Worm (Caenorhabditis elegans) whole organism, L1 larva: ENCODE measurements around the gene clec-230.

ENCODE experiments used
- C04F5.9 ChIP-seq: sonication (generic microtip); optimal IDR thresholded peaks from 2 replicates; lab custom pipeline; 2016; ENCODE audit warnings: missing genetic modification characterization, missing compliant biosample characterization
- Y116A8C.19 ChIP-seq: sonication (generic microtip); optimal IDR thresholded peaks from 2 replicates; lab custom pipeline; 2016; ENCODE audit warnings: missing compliant biosample characterization, missing genetic modification characterization, borderline replicate concordance
- aha-1 ChIP-seq: fragments of 150-350 bp; optimal IDR thresholded peaks from 2 replicates; lab custom pipeline; 2014; ENCODE audit warnings: missing biosample characterization, missing genetic modification characterization
- alr-1 ChIP-seq: fragments of 200-800 bp; sonication (Bioruptor generic); optimal IDR thresholded peaks from 2 replicates; lab custom pipeline; 2018; ENCODE audit warnings: borderline replicate concordance, mild to moderate bottlenecking, missing genetic modification characterization, missing compliant biosample characterization
- aly-2 ChIP-seq: fragments of 150-350 bp; optimal IDR thresholded peaks from 2 replicates; lab custom pipeline; 2014; ENCODE audit warnings: missing biosample characterization, missing genetic modification characterization
- ama-1 ChIP-seq: fragments of 150-350 bp; optimal IDR thresholded peaks from 2 replicates; lab custom pipeline; 2014
- blmp-1 ChIP-seq: fragments of 150-350 bp; optimal IDR thresholded peaks from 2 replicates; lab custom pipeline; 2014; ENCODE audit warnings: missing biosample characterization, missing genetic modification characterization
- ceh-63 ChIP-seq: fragments of 200-800 bp; sonication (Bioruptor generic); optimal IDR thresholded peaks from 2 replicates; lab custom pipeline; 2018; ENCODE audit warnings: mild to moderate bottlenecking, missing genetic modification characterization, missing compliant biosample characterization
- ceh-8 ChIP-seq: fragments of 200-800 bp; sonication (Bioruptor generic); optimal IDR thresholded peaks from 2 replicates; lab custom pipeline; 2018; ENCODE audit warnings: mild to moderate bottlenecking, missing genetic modification characterization, moderate library complexity, missing compliant biosample characterization
- ceh-82 ChIP-seq, 3 experiments: fragments of 150-350 bp in 1 of 3; sonication (generic microtip) in 2 of 3; optimal IDR thresholded peaks; 2 replicates each; lab custom pipeline; 2014 to 2017; ENCODE audit warnings: missing biosample characterization in 3 of 3, missing genetic modification characterization in 3 of 3
- ces-1 ChIP-seq: fragments of 150-350 bp; optimal IDR thresholded peaks from 2 replicates; lab custom pipeline; 2014; ENCODE audit warnings: missing biosample characterization, missing genetic modification reagents, missing genetic modification characterization
- dpl-1 ChIP-seq, 3 experiments: fragments of 150-350 bp in 2 of 3; sonication (generic microtip) in 1 of 3; optimal IDR thresholded peaks; 2 replicates each; lab custom pipeline; 2014 to 2017; ENCODE audit warnings: missing biosample characterization in 3 of 3, missing genetic modification characterization in 3 of 3, missing genetic modification reagents in 3 of 3
- efl-1 ChIP-seq, 4 experiments: fragments of 150-350 bp; optimal IDR thresholded peaks in 3 of 4; peaks in 1 of 4; 1 replicate in 1 of 4; 2 replicates in 3 of 4; lab custom pipeline; 2014; ENCODE audit warnings: missing biosample characterization in 2 of 4, missing genetic modification characterization in 2 of 4, missing genetic modification reagents in 2 of 4
- efl-3 ChIP-seq: fragments of 200-800 bp; sonication (Bioruptor generic); optimal IDR thresholded peaks from 2 replicates; lab custom pipeline; 2018; ENCODE audit warnings: mild to moderate bottlenecking, missing genetic modification characterization, missing compliant biosample characterization
- egl-13 ChIP-seq: sonication (generic microtip); optimal IDR thresholded peaks from 2 replicates; lab custom pipeline; 2016; ENCODE audit warnings: missing genotype, missing genetic modification reagents, missing genetic modification characterization, missing compliant biosample characterization
- ets-5 ChIP-seq: fragments of 200-800 bp; sonication (Bioruptor generic); IDR thresholded peaks from 2 replicates; pipeline ENCODE4 v1.3.6; 2022; ENCODE audit warnings: missing genetic modification characterization, missing compliant biosample characterization
- fkh-4 ChIP-seq: sonication (generic microtip); optimal IDR thresholded peaks from 2 replicates; lab custom pipeline; 2016; ENCODE audit warnings: missing compliant biosample characterization, missing genetic modification characterization, borderline replicate concordance
- hlh-17 ChIP-seq: fragments of 200-800 bp; sonication (Bioruptor generic); optimal IDR thresholded peaks from 2 replicates; lab custom pipeline; 2018; ENCODE audit warnings: missing genetic modification characterization, mild to moderate bottlenecking, missing compliant biosample characterization, moderate library complexity, borderline replicate concordance
- isw-1 ChIP-seq: fragments of 200-800 bp; sonication (Bioruptor generic); IDR thresholded peaks from 2 replicates; pipeline ENCODE4 v1.3.6; 2022; ENCODE audit warnings: missing genetic modification characterization, missing compliant biosample characterization
- jun-1 ChIP-seq: fragments of 150-350 bp; optimal IDR thresholded peaks from 2 replicates; lab custom pipeline; 2014; ENCODE audit warnings: missing biosample characterization, missing genetic modification reagents, missing genetic modification characterization
- lin-14 ChIP-seq: fragments of 200-800 bp; sonication (Bioruptor generic); optimal IDR thresholded peaks from 2 replicates; lab custom pipeline; 2018; ENCODE audit warnings: mild to moderate bottlenecking, missing genetic modification characterization, moderate library complexity, missing compliant biosample characterization
- lin-39 ChIP-seq: fragments of 150-350 bp; optimal IDR thresholded peaks from 2 replicates; lab custom pipeline; 2014; ENCODE audit warnings: missing biosample characterization, missing genetic modification reagents, missing genetic modification characterization
- lir-3 ChIP-seq: sonication (generic microtip); optimal IDR thresholded peaks from 2 replicates; lab custom pipeline; 2016; ENCODE audit warnings: mild to moderate bottlenecking, missing genetic modification characterization, moderate library complexity, missing compliant biosample characterization; ENCODE audit not compliant: poor library complexity
- mab-9 ChIP-seq: fragments of 200-800 bp; sonication (Bioruptor generic); IDR thresholded peaks from 2 replicates; pipeline ENCODE4 v1.3.6; 2022; ENCODE audit warnings: missing genetic modification reagents, missing genetic modification characterization, missing compliant biosample characterization
- mdl-1 ChIP-seq, 2 experiments: fragments of 150-350 bp; optimal IDR thresholded peaks; 2 replicates each; lab custom pipeline; 2014 to 2017; ENCODE audit warnings: missing biosample characterization in 2 of 2, missing genetic modification characterization in 2 of 2, inconsistent platforms in 1 of 2
- nhr-11 ChIP-seq: fragments of 150-350 bp; optimal IDR thresholded peaks from 2 replicates; lab custom pipeline; 2014; ENCODE audit warnings: missing biosample characterization, missing genetic modification characterization
- nhr-237 ChIP-seq: fragments of 150-350 bp; optimal IDR thresholded peaks from 2 replicates; lab custom pipeline; 2014; ENCODE audit warnings: missing biosample characterization, missing genetic modification characterization
- nhr-28 ChIP-seq: fragments of 150-350 bp; optimal IDR thresholded peaks from 2 replicates; lab custom pipeline; 2014; ENCODE audit warnings: missing biosample characterization, missing genetic modification characterization
- nhr-47 ChIP-seq: sonication (generic microtip); optimal IDR thresholded peaks from 2 replicates; lab custom pipeline; 2016; ENCODE audit warnings: mild to moderate bottlenecking, missing genetic modification characterization, moderate library complexity, missing compliant biosample characterization
- nhr-71 ChIP-seq: sonication (generic microtip); optimal IDR thresholded peaks from 2 replicates; lab custom pipeline; 2016; ENCODE audit warnings: mild to moderate bottlenecking, missing genetic modification characterization, moderate library complexity, missing compliant biosample characterization
- nhr-84 ChIP-seq: sonication (generic microtip); optimal IDR thresholded peaks from 2 replicates; lab custom pipeline; 2017; ENCODE audit warnings: missing biosample characterization, missing genetic modification characterization
- nhr-85 ChIP-seq: sonication (generic microtip); peaks from one replicate; lab custom pipeline; 2016; ENCODE audit warnings: missing genetic modification characterization, inconsistent platforms, missing compliant biosample characterization
- nhr-90 ChIP-seq: sonication (generic microtip); optimal IDR thresholded peaks from 2 replicates; lab custom pipeline; 2016; ENCODE audit warnings: mild to moderate bottlenecking, missing genetic modification characterization, missing compliant biosample characterization; ENCODE audit not compliant: poor library complexity
- pag-3 ChIP-seq: sonication (generic microtip); optimal IDR thresholded peaks from 2 replicates; lab custom pipeline; 2017; ENCODE audit warnings: missing genetic modification characterization, mild to moderate bottlenecking, missing compliant biosample characterization, antibody characterized with exemption, borderline replicate concordance; ENCODE audit not compliant: insufficient read depth
- rnt-1 ChIP-seq: sonication (generic microtip); optimal IDR thresholded peaks from 2 replicates; lab custom pipeline; 2016; ENCODE audit warnings: mild to moderate bottlenecking, missing genetic modification characterization, moderate library complexity, missing compliant biosample characterization
- snpc-4 ChIP-seq: fragments of 150-350 bp; optimal IDR thresholded peaks from 2 replicates; lab custom pipeline; 2014; ENCODE audit warnings: missing biosample characterization, missing genetic modification characterization
- sox-4 ChIP-seq: sonication (generic microtip); optimal IDR thresholded peaks from 2 replicates; lab custom pipeline; 2016; ENCODE audit warnings: missing genetic modification characterization, missing compliant biosample characterization
- sptf-1 ChIP-seq: fragments of 150-350 bp; optimal IDR thresholded peaks from 2 replicates; lab custom pipeline; 2014; ENCODE audit warnings: missing biosample characterization, missing genetic modification characterization
- swsn-7 ChIP-seq: sonication (generic microtip); optimal IDR thresholded peaks from 2 replicates; lab custom pipeline; 2016; ENCODE audit warnings: missing genetic modification characterization, missing compliant biosample characterization
- tlp-1 ChIP-seq: fragments of 150-350 bp; optimal IDR thresholded peaks from 2 replicates; lab custom pipeline; 2014; ENCODE audit warnings: missing biosample characterization, missing genetic modification characterization
- unc-130 ChIP-seq: fragments of 150-350 bp; optimal IDR thresholded peaks from 2 replicates; lab custom pipeline; 2017; ENCODE audit warnings: missing biosample characterization, missing genetic modification characterization, inconsistent platforms
- xbp-1 ChIP-seq: sonication (generic microtip); optimal IDR thresholded peaks from 2 replicates; lab custom pipeline; 2016; ENCODE audit warnings: missing genetic modification characterization, missing compliant biosample characterization
- zip-4 ChIP-seq: fragments of 200-800 bp; sonication (Bioruptor generic); optimal IDR thresholded peaks from 2 replicates; lab custom pipeline; 2018; ENCODE audit warnings: mild to moderate bottlenecking, missing genetic modification characterization, moderate library complexity, missing compliant biosample characterization
- ztf-11 ChIP-seq, 2 experiments: sonication (generic microtip); optimal IDR thresholded peaks; 2 replicates each; lab custom pipeline; 2016 to 2017; ENCODE audit warnings: missing genetic modification characterization in 2 of 2, missing biosample characterization in 1 of 2, missing compliant biosample characterization in 1 of 2

The clec-230 gene

DNA sequence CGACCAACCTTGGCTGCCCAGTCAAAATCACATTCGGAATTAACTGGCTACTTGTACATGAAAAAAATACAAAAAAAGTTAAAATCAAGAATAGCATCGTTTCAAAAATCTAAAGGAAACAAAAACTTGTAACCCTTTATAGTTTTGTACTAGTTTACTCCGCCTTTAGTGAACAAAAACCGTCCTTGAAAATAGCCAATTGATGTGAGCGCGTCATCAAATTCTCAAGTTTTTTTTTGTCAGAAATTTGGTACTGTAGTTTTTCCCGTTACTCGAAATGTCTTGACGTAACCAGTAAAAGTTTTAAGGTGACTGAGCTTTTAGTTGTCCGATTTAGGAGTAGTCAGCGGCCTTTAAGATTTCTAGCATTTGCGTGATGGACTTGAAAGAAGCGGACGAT lies 1.7 kb downstream of the clec-230 start, which contains the start of gene C29F3.3:
Gene C29F3.3 (minus strand): TSS at position 101 of the 400 bp plus-strand sequence.
- no peak for TF ChIP-seq hlh-17 (GFP tag; lab: Kevin White, UChicago)
- no peak for TF ChIP-seq nhr-85 (tag; lab: Kevin White, UChicago)
- TF ChIP-seq ceh-8 (GFP tag; lab: Kevin White, UChicago): no peak
- no peak for TF ChIP-seq ztf-11 (tag; optimal IDR thresholded peaks at IDR 0.05; lab: Kevin White, UChicago)
- no peak for TF ChIP-seq sptf-1 (tag; lab: Kevin White, UChicago)
- TF ChIP-seq snpc-4 (tag; lab: Kevin White, UChicago): no peak
- no peak for TF ChIP-seq nhr-84 (tag; lab: Kevin White, UChicago)
- no peak for TF ChIP-seq lir-3
- TF ChIP-seq tlp-1 (tag; lab: Kevin White, UChicago): no peak
- TF ChIP-seq efl-1 (optimal IDR thresholded peaks at IDR 0.05; lab: Kevin White, UChicago): no peak
- TF ChIP-seq efl-1 (GFP tag; optimal IDR thresholded peaks at IDR 0.05 in 1 of 2; lab: Kevin White, UChicago): no peak
- TF ChIP-seq ceh-82 (tag; optimal IDR thresholded peaks at IDR 0.05; lab: Kevin White, UChicago): no peak
- TF ChIP-seq isw-1 (GFP tag; lab: Robert Waterston, UW): no peak
- no peak for TF ChIP-seq efl-3
- TF ChIP-seq jun-1 (tag; lab: Kevin White, UChicago): no peak
- no peak for TF ChIP-seq nhr-71 (tag; lab: Kevin White, UChicago)
- TF ChIP-seq pag-3 (tag; lab: Kevin White, UChicago): no peak
- no peak for TF ChIP-seq xbp-1 (tag; lab: Kevin White, UChicago)
- TF ChIP-seq, all 84 proteins: peak for 0

DNA sequence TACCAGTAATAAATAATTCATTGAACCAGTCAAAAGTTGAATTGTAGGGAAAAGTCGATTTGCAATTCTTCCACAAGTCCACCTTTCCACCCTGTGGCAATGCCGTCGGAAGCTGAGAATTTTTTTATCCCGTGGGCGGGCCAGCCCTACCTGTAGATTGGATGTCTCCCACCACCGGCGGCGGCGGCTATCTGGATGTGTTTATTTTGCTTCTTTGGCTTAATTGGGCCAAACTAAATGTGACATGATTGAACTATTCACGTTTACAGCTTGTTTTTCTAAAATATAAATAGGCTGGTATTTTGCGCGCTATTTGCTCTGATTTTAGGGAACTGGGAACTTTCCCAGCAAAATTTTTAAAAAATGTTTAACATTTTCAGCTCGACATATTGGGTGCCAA lies 4.5 kb downstream of the clec-230 start, which contains the start of gene wrt-8:
Gene wrt-8 (minus strand): TSS at position 101 of the 400 bp plus-strand sequence.
- TF ChIP-seq ets-5 (GFP tag; lab: Robert Waterston, UW) (no peak), C04F5.9 (tag; lab: Kevin White, UChicago) (no peak), zip-4 (GFP tag; lab: Kevin White, UChicago) (no peak), sox-4 (tag; lab: Kevin White, UChicago) (no peak), alr-1 (no peak), rnt-1 (tag; lab: Kevin White, UChicago) (no peak), nhr-85 (tag; lab: Kevin White, UChicago) (no peak), blmp-1 (tag; lab: Kevin White, UChicago) (no peak), aly-2 (tag; lab: Kevin White, UChicago) (no peak), mdl-1 (tag; optimal IDR thresholded peaks at IDR 0.05; lab: Kevin White, UChicago) (no peak), ama-1 (lab: Kevin White, UChicago) (no peak), sptf-1 (tag; lab: Kevin White, UChicago) (no peak), aha-1 (tag; lab: Kevin White, UChicago) (no peak), nhr-47 (no peak), swsn-7 (tag; lab: Kevin White, UChicago) (no peak)
- TF ChIP-seq, all 84 proteins: peak for 0

DNA sequence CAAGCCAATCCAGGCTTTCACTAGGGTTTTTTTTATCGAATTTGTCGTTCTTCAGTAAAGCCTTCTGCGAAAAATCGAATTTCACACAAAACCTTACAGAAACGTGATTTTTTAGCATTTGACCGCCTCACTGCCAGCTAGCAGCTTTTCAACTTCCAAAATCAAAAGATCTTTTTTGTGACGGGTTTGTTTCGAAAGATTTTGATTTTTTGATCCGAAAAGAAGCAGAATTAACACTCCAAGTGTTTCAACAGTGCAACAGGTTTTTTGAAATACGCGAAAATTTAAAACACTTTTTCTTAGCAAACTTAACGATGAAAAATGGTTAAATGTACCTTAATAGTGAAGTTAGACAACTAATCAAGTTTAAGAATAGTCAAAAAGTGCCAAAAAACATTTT lies 7.5 kb downstream of the clec-230 start, which contains the start of gene clec-229:
Gene clec-229 (minus strand): TSS at position 101 of the 400 bp plus-strand sequence.
- no peak for TF ChIP-seq ceh-63 (GFP tag; lab: Kevin White, UChicago)
- no peak for TF ChIP-seq nhr-237 (tag; lab: Kevin White, UChicago)
- TF ChIP-seq nhr-11 (tag; lab: Kevin White, UChicago): no peak
- TF ChIP-seq mab-9: no peak

DNA sequence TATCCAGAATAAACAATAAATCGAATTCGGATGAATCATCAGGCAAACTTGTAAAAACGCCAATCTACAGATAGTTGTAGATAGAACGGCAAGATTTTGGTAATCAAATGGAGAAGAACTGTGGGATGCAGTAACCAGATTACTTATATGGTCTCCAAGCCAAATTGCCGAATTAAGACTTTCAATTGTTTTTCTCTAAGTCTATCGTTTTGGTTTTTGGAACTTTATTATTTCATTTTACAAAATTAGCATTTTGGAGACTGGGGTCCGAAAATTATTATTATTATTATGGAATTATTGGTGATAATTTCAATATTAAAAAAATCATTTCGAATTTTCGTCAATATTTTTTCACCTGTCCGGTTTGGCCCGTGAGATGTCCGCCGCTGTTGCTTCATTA lies 9.6 kb downstream of the clec-230 start, which contains the start of gene clec-228:
Gene clec-228 (minus strand): TSS at position 101 of the 400 bp plus-strand sequence.
- no peak for TF ChIP-seq dpl-1 (GFP tag; optimal IDR thresholded peaks at IDR 0.05; lab: Kevin White, UChicago)
- no peak for TF ChIP-seq unc-130 (tag; lab: Kevin White, UChicago)
- no peak for TF ChIP-seq Y116A8C.19 (tag; lab: Kevin White, UChicago)
- TF ChIP-seq ceh-82 (tag; optimal IDR thresholded peaks at IDR 0.05; lab: Kevin White, UChicago): no peak
- no peak for TF ChIP-seq ces-1 (GFP tag; lab: Kevin White, UChicago)
- no peak for TF ChIP-seq nhr-237 (tag; lab: Kevin White, UChicago)
- TF ChIP-seq fkh-4 (tag; lab: Kevin White, UChicago): no peak
- no peak for TF ChIP-seq pag-3 (tag; lab: Kevin White, UChicago)
- no peak for TF ChIP-seq lin-39 (tag; lab: Kevin White, UChicago)
- TF ChIP-seq nhr-47: no peak
- TF ChIP-seq lin-14 (GFP tag; lab: Kevin White, UChicago): no peak
- no peak for TF ChIP-seq efl-1 (optimal IDR thresholded peaks at IDR 0.05; lab: Kevin White, UChicago)
- no peak for TF ChIP-seq efl-1 (GFP tag; optimal IDR thresholded peaks at IDR 0.05 in 1 of 2; lab: Kevin White, UChicago)
- TF ChIP-seq egl-13 (tag; lab: Kevin White, UChicago): no peak
- TF ChIP-seq nhr-28 (tag; lab: Kevin White, UChicago): no peak
- TF ChIP-seq jun-1 (tag; lab: Kevin White, UChicago): no peak
- TF ChIP-seq sox-4 (tag; lab: Kevin White, UChicago): no peak
- TF ChIP-seq ceh-63 (GFP tag; lab: Kevin White, UChicago): no peak
- no peak for TF ChIP-seq nhr-90 (tag; lab: Kevin White, UChicago)
